Worm (Caenorhabditis elegans) whole organism, L4 larva: Measurements from ENCODE around the gene Y46H3D.8.
A peak's percentile ranks its signal among the peaks of the same experiment; 100 is the strongest.

Experiments
- D1046.2 ChIP-seq: fragments of 200-800 bp; sonication (Bioruptor generic); IDR thresholded peaks from 2 replicates; pipeline ENCODE4 v1.3.6; 2022; ENCODE audit warnings: missing genetic modification characterization, missing compliant biosample characterization
- F44E2.7 ChIP-seq: fragments of 200-800 bp; sonication (Bioruptor generic); IDR thresholded peaks from 2 replicates; pipeline ENCODE4 v2.1.2; 2022; ENCODE audit warnings: missing genetic modification characterization, missing compliant biosample characterization
- Y5F2A.4 ChIP-seq: fragments of 200-800 bp; sonication (Bioruptor generic); optimal IDR thresholded peaks from 2 replicates; lab custom pipeline; 2018; ENCODE audit warnings: mild to moderate bottlenecking, missing genetic modification characterization, missing compliant biosample characterization
- aha-1 ChIP-seq: fragments of 150-350 bp; peaks from one replicate; lab custom pipeline; 2014; ENCODE audit warnings: missing biosample characterization, missing genetic modification characterization
- aly-2 ChIP-seq: sonication (generic microtip); optimal IDR thresholded peaks from 2 replicates; lab custom pipeline; 2018; ENCODE audit warnings: missing biosample characterization, missing genetic modification characterization
- ama-1 ChIP-seq: fragments of 150-350 bp; optimal IDR thresholded peaks from 2 replicates; lab custom pipeline; 2014; ENCODE audit warnings: inconsistent platforms, mixed read lengths
- attf-4 ChIP-seq: sonication (generic microtip); optimal IDR thresholded peaks from 3 replicates; lab custom pipeline; 2017; ENCODE audit warnings: missing biosample characterization, missing genetic modification characterization
- ceh-20 ChIP-seq: fragments of 200-800 bp; sonication (Bioruptor generic); IDR thresholded peaks from 2 replicates; pipeline ENCODE4 v1.3.6; 2022; ENCODE audit warnings: missing genetic modification reagents, missing genetic modification characterization, missing compliant biosample characterization
- ceh-28 ChIP-seq: fragments of 150-350 bp; optimal IDR thresholded peaks from 2 replicates; lab custom pipeline; 2014; ENCODE audit warnings: missing biosample characterization, missing genetic modification reagents, missing genetic modification characterization
- ceh-32 ChIP-seq: sonication (generic microtip); optimal IDR thresholded peaks from 2 replicates; lab custom pipeline; 2016; ENCODE audit warnings: mild to moderate bottlenecking, missing genetic modification characterization, missing compliant biosample characterization; ENCODE audit not compliant: poor library complexity
- ceh-82 ChIP-seq: sonication (generic microtip); optimal IDR thresholded peaks from 2 replicates; lab custom pipeline; 2017; ENCODE audit warnings: missing biosample characterization, missing genetic modification characterization
- ces-1 ChIP-seq: fragments of 150-350 bp; sonication (generic microtip); optimal IDR thresholded peaks from 4 replicates; lab custom pipeline; 2014; ENCODE audit warnings: missing biosample characterization, missing genetic modification reagents, missing genetic modification characterization
- cey-2 ChIP-seq: sonication (generic microtip); optimal IDR thresholded peaks from 3 replicates; lab custom pipeline; 2017; ENCODE audit warnings: missing genetic modification characterization, mild to moderate bottlenecking, missing compliant biosample characterization, antibody characterized with exemption, borderline replicate concordance; ENCODE audit not compliant: insufficient read depth
- ctbp-1 ChIP-seq: fragments of 200-800 bp; sonication (Bioruptor generic); IDR thresholded peaks from 2 replicates; pipeline ENCODE4 v1.3.6; 2022; ENCODE audit warnings: missing genetic modification reagents, missing genetic modification characterization, missing compliant biosample characterization
- daf-16 ChIP-seq, 3 experiments: sonication (generic microtip); optimal IDR thresholded peaks; 2 replicates each; lab custom pipeline; 2016 to 2017; ENCODE audit warnings: missing genetic modification characterization in 3 of 3, missing genetic modification reagents in 3 of 3, mild to moderate bottlenecking in 2 of 3, missing compliant biosample characterization in 2 of 3, missing biosample characterization in 1 of 3, moderate library complexity in 1 of 3
- daf-8 ChIP-seq: fragments of 200-800 bp; sonication (Bioruptor generic); IDR thresholded peaks from 2 replicates; pipeline ENCODE4 v1.3.6; 2022; ENCODE audit warnings: missing genetic modification characterization, missing compliant biosample characterization
- dmd-6 ChIP-seq: fragments of 200-800 bp; sonication (Bioruptor generic); IDR thresholded peaks from 2 replicates; pipeline ENCODE4 v1.3.6; 2022; ENCODE audit warnings: missing genetic modification reagents, missing genetic modification characterization, missing compliant biosample characterization
- dpl-1 ChIP-seq: fragments of 150-350 bp; optimal IDR thresholded peaks from 2 replicates; lab custom pipeline; 2014; ENCODE audit warnings: missing biosample characterization, missing genetic modification reagents, missing genetic modification characterization
- duxl-1 ChIP-seq: sonication (generic microtip); optimal IDR thresholded peaks from 2 replicates; lab custom pipeline; 2016; ENCODE audit warnings: mild to moderate bottlenecking, missing genetic modification characterization, moderate library complexity, missing compliant biosample characterization; ENCODE audit not compliant: poor library complexity
- dve-1 ChIP-seq: sonication (generic microtip); optimal IDR thresholded peaks from 2 replicates; lab custom pipeline; 2017; ENCODE audit warnings: antibody characterized with exemption, mild to moderate bottlenecking, missing genetic modification characterization, missing compliant biosample characterization; ENCODE audit not compliant: insufficient read depth
- fos-1 ChIP-seq: fragments of 150-350 bp; optimal IDR thresholded peaks from 2 replicates; lab custom pipeline; 2014; ENCODE audit warnings: missing biosample characterization, missing genetic modification characterization
- hlh-11 ChIP-seq: fragments of 200-800 bp; sonication (Bioruptor generic); optimal IDR thresholded peaks from 2 replicates; lab custom pipeline; 2018; ENCODE audit warnings: mild to moderate bottlenecking, missing genetic modification characterization, missing compliant biosample characterization
- hlh-30 ChIP-seq: sonication (generic microtip); optimal IDR thresholded peaks from 2 replicates; lab custom pipeline; 2017; ENCODE audit warnings: antibody characterized with exemption, mild to moderate bottlenecking, missing genetic modification characterization, missing compliant biosample characterization; ENCODE audit not compliant: insufficient read depth
- lin-13 ChIP-seq: fragments of 150-350 bp; optimal IDR thresholded peaks from 2 replicates; lab custom pipeline; 2014; ENCODE audit warnings: missing biosample characterization, missing genetic modification reagents, missing genetic modification characterization
- lin-15B ChIP-seq: fragments of 150-350 bp; sonication (generic microtip); optimal IDR thresholded peaks from 3 replicates; lab custom pipeline; 2014; ENCODE audit warnings: missing biosample characterization, missing genetic modification characterization
- lin-29 ChIP-seq: fragments of 200-800 bp; sonication (Bioruptor generic); IDR thresholded peaks from 2 replicates; pipeline ENCODE4 v1.3.6; 2022; ENCODE audit warnings: missing genetic modification reagents, missing genetic modification characterization, missing compliant biosample characterization
- lsy-2 ChIP-seq, 2 experiments: fragments of 150-350 bp in 1 of 2; sonication (generic microtip) in 1 of 2; optimal IDR thresholded peaks; 2 replicates each; lab custom pipeline; 2014 to 2017; ENCODE audit warnings: missing biosample characterization in 2 of 2, missing genetic modification characterization in 2 of 2
- madf-5 ChIP-seq, 2 experiments: fragments of 200-800 bp; sonication (Bioruptor generic); IDR thresholded peaks; 2 replicates each; pipeline ENCODE4 v1.3.6; 2022; ENCODE audit warnings: missing compliant biosample characterization in 2 of 2, missing genetic modification characterization in 2 of 2
- madf-9 ChIP-seq: fragments of 200-800 bp; sonication (Bioruptor generic); conservative IDR thresholded peaks from 2 replicates; pipeline ENCODE4 v1.3.6; 2022; ENCODE audit warnings: missing genetic modification reagents, missing genetic modification characterization, missing compliant biosample characterization
- mdt-29 ChIP-seq: fragments of 200-800 bp; sonication (Bioruptor generic); IDR thresholded peaks from 2 replicates; pipeline ENCODE4 v1.3.6; 2022; ENCODE audit warnings: missing genetic modification reagents, missing genetic modification characterization, missing compliant biosample characterization
- mxl-2 ChIP-seq: fragments of 200-800 bp; sonication (Bioruptor generic); conservative IDR thresholded peaks from 2 replicates; pipeline ENCODE4 v1.3.6; 2022; ENCODE audit warnings: missing genetic modification reagents, missing genetic modification characterization, missing compliant biosample characterization
- nhr-102 ChIP-seq: sonication (generic microtip); optimal IDR thresholded peaks from 2 replicates; lab custom pipeline; 2016; ENCODE audit warnings: mild to moderate bottlenecking, missing genetic modification characterization, moderate library complexity, missing compliant biosample characterization
- nhr-237 ChIP-seq: sonication (generic microtip); optimal IDR thresholded peaks from 2 replicates; lab custom pipeline; 2017; ENCODE audit warnings: missing biosample characterization, missing genetic modification characterization
- nhr-28 ChIP-seq: fragments of 150-350 bp; optimal IDR thresholded peaks from 2 replicates; lab custom pipeline; 2014; ENCODE audit warnings: missing biosample characterization, missing genetic modification characterization
- nhr-76 ChIP-seq: fragments of 150-350 bp; optimal IDR thresholded peaks from 2 replicates; lab custom pipeline; 2014; ENCODE audit warnings: missing biosample characterization, missing genetic modification characterization
- nhr-77 ChIP-seq: fragments of 150-350 bp; optimal IDR thresholded peaks from 2 replicates; lab custom pipeline; 2014; ENCODE audit warnings: missing biosample characterization, missing genetic modification characterization
- pqm-1 ChIP-seq: sonication (generic microtip); optimal IDR thresholded peaks from 2 replicates; lab custom pipeline; 2017; ENCODE audit warnings: missing biosample characterization, missing genetic modification characterization
- set-16 ChIP-seq: fragments of 200-800 bp; sonication (Bioruptor generic); IDR thresholded peaks from 2 replicates; pipeline ENCODE4 v1.3.6; 2022; ENCODE audit warnings: missing genetic modification reagents, missing genetic modification characterization, missing compliant biosample characterization
- skn-1 ChIP-seq: fragments of 150-350 bp; optimal IDR thresholded peaks from 2 replicates; lab custom pipeline; 2014; ENCODE audit warnings: missing biosample characterization, missing genetic modification characterization
- unc-130 ChIP-seq: sonication (generic microtip); optimal IDR thresholded peaks from 2 replicates; lab custom pipeline; 2016; ENCODE audit warnings: missing genetic modification reagents, missing genetic modification characterization, missing compliant biosample characterization
- unc-62 ChIP-seq, 3 experiments: fragments of 150-350 bp in 1 of 3; sonication (generic microtip); optimal IDR thresholded peaks in 2 of 3; peaks in 1 of 3; 1 replicate in 1 of 3; 2 replicates in 2 of 3; lab custom pipeline; 2014 to 2017; ENCODE audit warnings: missing biosample characterization in 3 of 3, missing genetic modification characterization in 3 of 3, missing genetic modification reagents in 3 of 3, missing genotype in 1 of 3

Gene Y46H3D.8

ce11 chrV:1624340-1624739 lies 6.7 kb downstream of the Y46H3D.8 start, which contains the start of gene nhr-110:
Gene nhr-110, minus strand, starts transcription at chrV:1624440.
- TF ChIP-seq F44E2.7 (GFP tag; lab: Robert Waterston, UW) (no peak), mxl-2 (GFP tag; lab: Robert Waterston, UW) (no peak), ces-1 (GFP tag; lab: Kevin White, UChicago) (no peak), mdt-29 (GFP tag; lab: Robert Waterston, UW) (no peak), lin-29 (no peak), nhr-28 (tag; lab: Kevin White, UChicago) (peak; percentile 16), ama-1 (lab: Kevin White, UChicago) (no peak), daf-16 (GFP tag; optimal IDR thresholded peaks at IDR 0.05; lab: Kevin White, UChicago) (no peak), daf-16 (tag; optimal IDR thresholded peaks at IDR 0.05; lab: Kevin White, UChicago) (peak; percentile 47), unc-62 (GFP tag; optimal IDR thresholded peaks at IDR 0.05 in 1 of 2; lab: Kevin White, UChicago) (peak in 1 of 2 experiments; percentile 46), unc-62 (tag; optimal IDR thresholded peaks at IDR 0.05; lab: Kevin White, UChicago) (no peak), ceh-82 (tag; lab: Kevin White, UChicago) (no peak), dve-1 (tag; lab: Kevin White, UChicago) (peak; percentile 33), nhr-237 (tag; lab: Kevin White, UChicago) (no peak), skn-1 (tag; lab: Kevin White, UChicago) (no peak), nhr-102 (tag; lab: Kevin White, UChicago) (no peak), madf-5 (GFP tag; IDR thresholded peaks at IDR 0.05; lab: Robert Waterston, UW) (no peak), pqm-1 (tag; lab: Kevin White, UChicago) (no peak)

ce11 chrV:1623429-1623828 lies 7.6 kb downstream of the Y46H3D.8 start:
- TF ChIP-seq aha-1 (tag; lab: Kevin White, UChicago) (peak; percentile 94), daf-8 (GFP tag; lab: Robert Waterston, UW) (no peak)

- TF ChIP-seq unc-62 (GFP tag; optimal IDR thresholded peaks at IDR 0.05 in 1 of 2; lab: Kevin White, UChicago) (no peak), unc-62 (tag; optimal IDR thresholded peaks at IDR 0.05; lab: Kevin White, UChicago) (no peak), cey-2 (tag; lab: Kevin White, UChicago) (no peak), hlh-30 (tag; lab: Kevin White, UChicago) (peak; percentile 48), hlh-11 (tag; lab: Kevin White, UChicago) (peak; percentile 29), daf-16 (GFP tag; optimal IDR thresholded peaks at IDR 0.05; lab: Kevin White, UChicago) (no peak), daf-16 (tag; optimal IDR thresholded peaks at IDR 0.05; lab: Kevin White, UChicago) (peak; percentile 83), attf-4 (tag; lab: Kevin White, UChicago) (no peak), nhr-77 (tag; lab: Kevin White, UChicago) (peak; percentile 25)
- TF ChIP-seq, all 104 proteins: peak for 4
Measured at ce11 chrV:1621494-1621893, 9.6 kb downstream of the Y46H3D.8 start, which contains the start of gene nhr-117. Gene nhr-117, minus strand, starts transcription at chrV:1621520.

ce11 chrV:1620537-1620936 lies 10.5 kb downstream of the Y46H3D.8 start:
- no peak for TF ChIP-seq nhr-76 (tag; lab: Kevin White, UChicago)
- TF ChIP-seq D1046.2: no peak
- TF ChIP-seq lsy-2 (tag; optimal IDR thresholded peaks at IDR 0.05; lab: Kevin White, UChicago): no peak
- TF ChIP-seq unc-62 (GFP tag; optimal IDR thresholded peaks at IDR 0.05 in 1 of 2; lab: Kevin White, UChicago): no peak
- no peak for TF ChIP-seq unc-62 (tag; optimal IDR thresholded peaks at IDR 0.05; lab: Kevin White, UChicago)
- peak; percentile 15; the same call in 1 of the 2 replicates for TF ChIP-seq dmd-6
- no peak for TF ChIP-seq ctbp-1 (GFP tag; lab: Robert Waterston, UW)
- no peak for TF ChIP-seq dpl-1 (GFP tag; lab: Kevin White, UChicago)
- peak; percentile 20 for TF ChIP-seq dve-1 (tag; lab: Kevin White, UChicago)

ce11 chrV:1618760-1619159 lies 12.3 kb downstream of the Y46H3D.8 start, which contains the start of gene nhr-179:
Gene nhr-179, minus strand, starts transcription at chrV:1618860.
- TF ChIP-seq ceh-20: no peak
- TF ChIP-seq unc-62 (GFP tag; optimal IDR thresholded peaks at IDR 0.05 in 1 of 2; lab: Kevin White, UChicago): no peak
- TF ChIP-seq unc-62 (tag; optimal IDR thresholded peaks at IDR 0.05; lab: Kevin White, UChicago): no peak
- no peak for TF ChIP-seq unc-130
- no peak for TF ChIP-seq ceh-28 (tag; lab: Kevin White, UChicago)
- TF ChIP-seq ceh-32 (tag; lab: Kevin White, UChicago): no peak
- no peak for TF ChIP-seq madf-9
- no peak for TF ChIP-seq hlh-30 (tag; lab: Kevin White, UChicago)
- TF ChIP-seq ceh-82 (tag; lab: Kevin White, UChicago): no peak
- TF ChIP-seq set-16 (GFP tag; lab: Robert Waterston, UW): no peak
- no peak for TF ChIP-seq duxl-1
- no peak for TF ChIP-seq lin-15B
- TF ChIP-seq fos-1 (tag; lab: Kevin White, UChicago): no peak
- TF ChIP-seq Y5F2A.4: no peak
- no peak for TF ChIP-seq aly-2 (tag; lab: Kevin White, UChicago)
- no peak for TF ChIP-seq lin-13 (GFP tag; lab: Kevin White, UChicago)
